ENCODE assay signal across 1 fruit fly cellular context in genomic region chrX:20426818-20427217, dm6.
TF ChIP-seq lines count a peak whose summit lies in the region.

Gene CG15456 (minus strand): TSS chrX:20427042.

TF ChIP-seq in whole organism, embryonic, 481 proteins besides CTCF, POLR2A, EP300 and RAD21 (continued from another document):
- TF ChIP-seq CG34224 (GFP tag; IDR thresholded peaks at IDR 0.05; lab: Robert Waterston, UW; ENCODE audit: partially characterized antibody) (peak; percentile 87), Scr (GFP tag; IDR thresholded peaks at IDR 0.05; lab: Robert Waterston, UW; ENCODE audit: partially characterized antibody) (peak; percentile 48), stwl (tag; optimal IDR thresholded peaks at IDR 0.05; lab: Kevin White, UChicago) (peak; percentile 38), exex (tag; optimal IDR thresholded peaks at IDR 0.05; lab: Kevin White, UChicago) (no peak), inv (GFP tag; IDR thresholded peaks at IDR 0.05; lab: Robert Waterston, UW; ENCODE audit: partially characterized antibody) (0 out of 2 replicates have a peak, but pooled peaks have one; percentile 18), CG1792 (GFP tag; optimal IDR thresholded peaks at IDR 0.05; lab: Kevin White, UChicago) (no peak)
